Worm (Caenorhabditis elegans): ENCODE results near the gene ced-5.

The ced-5 gene

DNA sequence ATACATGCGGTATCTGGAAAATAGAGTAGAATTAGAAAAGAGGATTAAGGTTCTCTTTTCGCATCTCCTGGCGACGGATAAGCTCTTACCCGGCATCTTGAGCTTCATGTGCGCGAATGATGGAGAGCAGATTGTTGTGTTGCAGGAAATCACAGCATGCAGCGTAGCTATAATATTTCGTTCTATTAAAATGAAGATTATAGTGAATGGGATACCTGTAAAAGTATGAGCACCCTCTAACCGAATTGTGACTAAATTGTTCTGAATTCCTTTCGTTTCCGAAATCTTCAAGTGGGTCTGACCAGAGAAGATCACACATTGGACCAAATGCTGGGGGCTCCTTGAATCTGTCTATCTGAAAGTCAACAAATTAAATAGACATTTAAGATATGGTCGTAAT is 14.5 kb downstream of the ced-5 start:
- TF ChIP-seq hrde-1 (tag; optimal IDR thresholded peaks at IDR 0.05; ENCODE audit: borderline replicate concordance) (no peak), lir-1 (GFP tag; conservative IDR thresholded peaks at IDR 0.05) (no peak), akir-1 (GFP tag; optimal IDR thresholded peaks at IDR 0.05) (no peak), lin-54 (GFP tag; optimal IDR thresholded peaks at IDR 0.05) (no peak), B0336.3 (GFP tag; IDR thresholded peaks at IDR 0.05) (no peak), rpc-1 (optimal IDR thresholded peaks at IDR 0.05) (no peak), rpc-1 (tag; optimal IDR thresholded peaks at IDR 0.05) (no peak), Y56A3A.18 (GFP tag; IDR thresholded peaks at IDR 0.05) (no peak), hsf-1 (GFP tag; IDR thresholded peaks at IDR 0.05) (no peak), nhr-80 (tag; optimal IDR thresholded peaks at IDR 0.05) (no peak), lin-35 (GFP tag; optimal IDR thresholded peaks at IDR 0.05) (no peak), D2030.7 (GFP tag; IDR thresholded peaks at IDR 0.05) (no peak), unc-130 (GFP tag; optimal IDR thresholded peaks at IDR 0.05) (no peak), somi-1 (GFP tag; optimal IDR thresholded peaks at IDR 0.05) (no peak), C06A6.2 (GFP tag; conservative IDR thresholded peaks at IDR 0.05) (no peak), T26A5.8 (tag; optimal IDR thresholded peaks at IDR 0.05) (no peak), madf-3 (GFP tag; IDR thresholded peaks at IDR 0.05) (no peak), F10E7.11 (tag; optimal IDR thresholded peaks at IDR 0.05) (no peak), let-607 (tag; optimal IDR thresholded peaks at IDR 0.05) (no peak)

DNA sequence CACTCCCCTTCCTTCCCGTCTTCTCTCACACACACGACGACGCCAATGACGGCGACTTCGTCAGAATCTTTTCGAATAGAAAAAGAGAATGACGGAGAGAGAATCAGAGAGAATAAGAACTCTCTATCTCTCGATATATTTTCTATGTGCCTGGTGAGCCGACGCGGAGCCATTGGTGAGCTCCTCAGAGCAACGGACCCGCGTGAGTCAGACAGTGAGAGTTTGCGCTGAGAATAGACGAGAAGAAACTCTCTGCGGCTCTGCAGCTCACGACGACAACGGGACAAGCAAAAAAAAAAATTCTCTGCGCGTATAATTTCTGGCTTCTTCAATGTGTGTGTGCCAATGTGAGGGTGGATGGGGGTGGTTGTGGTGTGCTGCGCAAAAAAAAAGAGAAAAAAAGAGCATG is 16.0 kb downstream of the ced-5 start:
- no peak for TF ChIP-seq ztf-6 (GFP tag; IDR thresholded peaks at IDR 0.05)
- no peak for TF ChIP-seq F33H1.4 (GFP tag; IDR thresholded peaks at IDR 0.05)
- no peak for TF ChIP-seq hlh-26 (GFP tag; conservative IDR thresholded peaks at IDR 0.05)
- TF ChIP-seq zfh-2 (GFP tag; conservative IDR thresholded peaks at IDR 0.05): peak; percentile 85
- TF ChIP-seq lin-26 (GFP tag; IDR thresholded peaks at IDR 0.05): no peak
- peak; percentile 41 for TF ChIP-seq attf-5 (GFP tag; optimal IDR thresholded peaks at IDR 0.05)
- TF ChIP-seq F10E7.11 (tag; optimal IDR thresholded peaks at IDR 0.05): no peak
- TF ChIP-seq lsl-1 (GFP tag; optimal IDR thresholded peaks at IDR 0.05): no peak
- 0 out of 2 replicates have a peak, but pooled peaks have one; percentile 4 for TF ChIP-seq egrh-3 (GFP tag; IDR thresholded peaks at IDR 0.05)
- TF ChIP-seq madf-10 (tag; optimal IDR thresholded peaks at IDR 0.05): peak; percentile 29
- no peak for TF ChIP-seq ztf-25 (GFP tag; IDR thresholded peaks at IDR 0.05)
- no peak for TF ChIP-seq ztf-18 (tag; optimal IDR thresholded peaks at IDR 0.05)
- TF ChIP-seq F52B5.7 (tag; optimal IDR thresholded peaks at IDR 0.05): no peak
- no peak for TF ChIP-seq egl-44 (GFP tag; IDR thresholded peaks at IDR 0.05)
- peak; percentile 75 for TF ChIP-seq K12H6.12 (tag; optimal IDR thresholded peaks at IDR 0.05)
- no peak for TF ChIP-seq K11D2.4 (GFP tag; IDR thresholded peaks at IDR 0.05)
- no peak for TF ChIP-seq tbp1 (GFP tag; optimal IDR thresholded peaks at IDR 0.05)
- peak; percentile 18; the same call in 1 of the 2 replicates for TF ChIP-seq hmg-1.2 (GFP tag; IDR thresholded peaks at IDR 0.05)
- no peak for TF ChIP-seq let-526 (GFP tag; IDR thresholded peaks at IDR 0.05)
- no peak for TF ChIP-seq cebp-1 (GFP tag; IDR thresholded peaks at IDR 0.05)
- TF ChIP-seq cebp-1 (tag; optimal IDR thresholded peaks at IDR 0.05): peak; percentile 43
- no peak for TF ChIP-seq nhr-179 (tag; optimal IDR thresholded peaks at IDR 0.05)
- no peak for TF ChIP-seq hmg-20 (GFP tag; IDR thresholded peaks at IDR 0.05)
- no peak for TF ChIP-seq die-1 (tag; optimal IDR thresholded peaks at IDR 0.05)
- no peak for TF ChIP-seq nhr-80 (tag; optimal IDR thresholded peaks at IDR 0.05)
- peak; percentile 27 for TF ChIP-seq ceh-27 (GFP tag; optimal IDR thresholded peaks at IDR 0.05)
- no peak for TF ChIP-seq aptf-3 (GFP tag; IDR thresholded peaks at IDR 0.05)
- no peak for TF ChIP-seq C06A6.2 (GFP tag; conservative IDR thresholded peaks at IDR 0.05)
- peak; percentile 44 for TF ChIP-seq lin-40 (tag; optimal IDR thresholded peaks at IDR 0.05)
- TF ChIP-seq lag-1 (GFP tag; IDR thresholded peaks at IDR 0.05): no peak
- TF ChIP-seq somi-1 (GFP tag; optimal IDR thresholded peaks at IDR 0.05): peak; percentile 14
- TF ChIP-seq attf-6 (GFP tag; IDR thresholded peaks at IDR 0.05): no peak
- peak; percentile 28 for TF ChIP-seq mcd-1 (GFP tag; IDR thresholded peaks at IDR 0.05)

Data from whole organism, young adult.